Worm (Caenorhabditis elegans): ENCODE results near the gene snf-7.

The snf-7 gene

ce11 chrIII:13005161-13005560, at the start of gene snf-7:
Gene snf-7, plus strand, starts transcription at chrIII:13005461.
- TF ChIP-seq unc-62 (GFP tag; optimal IDR thresholded peaks at IDR 0.05) = no peak
- TF ChIP-seq M03D4.4 (tag; optimal IDR thresholded peaks at IDR 0.05) = no peak
- no peak for TF ChIP-seq sem-2 (GFP tag; optimal IDR thresholded peaks at IDR 0.05)
- TF ChIP-seq mab-5 (tag; optimal IDR thresholded peaks at IDR 0.05) = no peak
- no peak for TF ChIP-seq lsy-2 (tag; optimal IDR thresholded peaks at IDR 0.05)
- no peak for TF ChIP-seq snpc-4 (tag; optimal IDR thresholded peaks at IDR 0.05)
- TF ChIP-seq hlh-1 (tag; optimal IDR thresholded peaks at IDR 0.05) = no peak
- TF ChIP-seq nhr-28 (tag; optimal IDR thresholded peaks at IDR 0.05) = no peak
- TF ChIP-seq nhr-237 (tag; optimal IDR thresholded peaks at IDR 0.05) = no peak
- no peak for TF ChIP-seq lin-32 (GFP tag; optimal IDR thresholded peaks at IDR 0.05)
- no peak for TF ChIP-seq ceh-39 (tag; optimal IDR thresholded peaks at IDR 0.05)

ce11 chrIII:12959286-12959685, 46.0 kb upstream of the snf-7 start:
- no peak for TF ChIP-seq M03D4.4 (tag; optimal IDR thresholded peaks at IDR 0.05)

DNA sequence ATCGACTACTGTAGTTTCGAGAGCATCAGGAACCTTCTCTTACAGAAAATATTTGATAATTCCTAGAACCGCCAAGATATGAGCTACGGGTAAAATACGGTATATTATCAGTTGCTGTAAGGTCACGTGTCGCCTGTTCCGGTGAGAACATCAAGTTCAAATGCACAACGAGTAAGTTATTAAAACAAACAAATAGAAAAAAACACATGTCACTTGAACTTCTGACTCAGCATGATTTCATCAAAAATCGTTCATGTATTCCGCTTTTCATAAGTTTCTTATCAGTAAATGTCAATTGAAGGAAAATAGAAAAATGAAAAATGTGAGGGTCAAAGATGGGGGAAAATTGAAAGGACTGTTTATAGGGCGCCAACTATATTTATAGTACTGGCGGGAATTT, 44.6 kb upstream of the snf-7 start:
- TF ChIP-seq elt-3 (tag; optimal IDR thresholded peaks at IDR 0.05) (no peak), tbx-8 (GFP tag; optimal IDR thresholded peaks at IDR 0.05) (no peak), drap-1 (GFP tag; optimal IDR thresholded peaks at IDR 0.05) (no peak), bed-3 (GFP tag; optimal IDR thresholded peaks at IDR 0.05) (no peak), ceh-39 (tag; optimal IDR thresholded peaks at IDR 0.05) (no peak)

- TF ChIP-seq bed-3 (GFP tag; optimal IDR thresholded peaks at IDR 0.05) (no peak), elt-1 (tag; optimal IDR thresholded peaks at IDR 0.05; ENCODE audit: borderline replicate concordance, insufficient read depth) (no peak), unc-39 (tag; optimal IDR thresholded peaks at IDR 0.05) (no peak), nhr-28 (tag; optimal IDR thresholded peaks at IDR 0.05) (no peak), drap-1 (GFP tag; optimal IDR thresholded peaks at IDR 0.05) (no peak), lsy-2 (tag; optimal IDR thresholded peaks at IDR 0.05) (no peak), ceh-39 (tag; optimal IDR thresholded peaks at IDR 0.05) (no peak), tbx-8 (GFP tag; optimal IDR thresholded peaks at IDR 0.05) (no peak), nhr-76 (tag; optimal IDR thresholded peaks at IDR 0.05) (no peak), mls-2 (tag; optimal IDR thresholded peaks at IDR 0.05) (no peak), flh-1 (GFP tag; optimal IDR thresholded peaks at IDR 0.05) (no peak), unc-120 (tag; optimal IDR thresholded peaks at IDR 0.05; ENCODE audit: poor library complexity, severe bottlenecking) (no peak), ceh-43 (GFP tag; optimal IDR thresholded peaks at IDR 0.05) (no peak), ceh-83 (GFP tag; optimal IDR thresholded peaks at IDR 0.05) (no peak), nhr-2 (tag; optimal IDR thresholded peaks at IDR 0.05) (no peak)
These were observed 38.4 kb upstream of the snf-7 start, which contains the start of gene ttm-1 for ce11 chrIII:12966895-12967294. Gene ttm-1, minus strand, starts transcription at chrIII:12966995.

ce11 chrIII:12967437-12968043, 37.7 kb upstream of the snf-7 start:
- TF ChIP-seq sptf-1 (tag; optimal IDR thresholded peaks at IDR 0.05) (no peak), drap-1 (GFP tag; optimal IDR thresholded peaks at IDR 0.05) (no peak), lin-13 (tag; optimal IDR thresholded peaks at IDR 0.05) (no peak), nhr-237 (tag; optimal IDR thresholded peaks at IDR 0.05) (no peak), nhr-12 (tag; optimal IDR thresholded peaks at IDR 0.05) (no peak), sem-2 (GFP tag; optimal IDR thresholded peaks at IDR 0.05) (no peak), blmp-1 (tag; optimal IDR thresholded peaks at IDR 0.05) (no peak), lin-32 (GFP tag; optimal IDR thresholded peaks at IDR 0.05) (no peak), nhr-2 (tag; optimal IDR thresholded peaks at IDR 0.05) (no peak), unc-62 (GFP tag; optimal IDR thresholded peaks at IDR 0.05) (no peak), snpc-4 (tag; optimal IDR thresholded peaks at IDR 0.05) (no peak), mab-5 (tag; optimal IDR thresholded peaks at IDR 0.05) (no peak), mls-2 (tag; optimal IDR thresholded peaks at IDR 0.05) (no peak), zip-8 (tag; optimal IDR thresholded peaks at IDR 0.05) (no peak), cnd-1 (tag; optimal IDR thresholded peaks at IDR 0.05) (no peak), elt-1 (tag; optimal IDR thresholded peaks at IDR 0.05; ENCODE audit: borderline replicate concordance, insufficient read depth) (no peak), nhr-28 (tag; optimal IDR thresholded peaks at IDR 0.05) (no peak), ceh-43 (GFP tag; optimal IDR thresholded peaks at IDR 0.05) (no peak), bed-3 (GFP tag; optimal IDR thresholded peaks at IDR 0.05) (no peak), M03D4.4 (tag; optimal IDR thresholded peaks at IDR 0.05) (no peak)

Data from whole organism, mixed stage, embryonic.